Worm (Caenorhabditis elegans) whole organism, early embryonic: ENCODE results near the gene T25E4.1.
A peak's percentile ranks its signal among the peaks of the same experiment; 100 is the strongest.

Experiments
- B0310.2 ChIP-seq: sonication (generic microtip); optimal IDR thresholded peaks from 2 replicates; lab custom pipeline; 2016; ENCODE audit warnings: mild to moderate bottlenecking, missing genetic modification characterization, missing compliant biosample characterization
- F13C5.2 ChIP-seq: sonication (generic microtip); optimal IDR thresholded peaks from 2 replicates; lab custom pipeline; 2017; ENCODE audit warnings: mild to moderate bottlenecking, missing genetic modification characterization, inconsistent platforms, missing compliant biosample characterization
- aly-1 ChIP-seq: sonication (generic microtip); optimal IDR thresholded peaks from 2 replicates; lab custom pipeline; 2016; ENCODE audit warnings: missing genetic modification characterization, missing compliant biosample characterization
- ama-1 ChIP-seq: fragments of 150-350 bp; optimal IDR thresholded peaks from 2 replicates; lab custom pipeline; 2014
- ceh-13 ChIP-seq: fragments of 200-800 bp; sonication (Bioruptor generic); optimal IDR thresholded peaks from 2 replicates; lab custom pipeline; 2018; ENCODE audit warnings: mild to moderate bottlenecking, missing genetic modification characterization, missing compliant biosample characterization
- ceh-36 ChIP-seq: sonication (generic microtip); optimal IDR thresholded peaks from 2 replicates; lab custom pipeline; 2016; ENCODE audit warnings: missing genetic modification characterization, inconsistent platforms, missing compliant biosample characterization
- ets-7 ChIP-seq: sonication (generic microtip); optimal IDR thresholded peaks from 2 replicates; lab custom pipeline; 2016; ENCODE audit warnings: missing genotype, missing genetic modification characterization, missing compliant biosample characterization
- flt-1 ChIP-seq: fragments of 200-800 bp; sonication (Bioruptor generic); IDR thresholded peaks from 2 replicates; pipeline ENCODE4 v1.3.6; 2022; ENCODE audit warnings: missing genetic modification characterization, missing compliant biosample characterization
- hmbx-1 ChIP-seq: sonication (generic microtip); optimal IDR thresholded peaks from 2 replicates; lab custom pipeline; 2016; ENCODE audit warnings: mild to moderate bottlenecking, missing genetic modification characterization, missing compliant biosample characterization
- hmg-4 ChIP-seq: fragments of 200-800 bp; sonication (Bioruptor generic); optimal IDR thresholded peaks from 2 replicates; lab custom pipeline; 2018; ENCODE audit warnings: mild to moderate bottlenecking, missing genetic modification characterization, missing compliant biosample characterization
- hnd-1 ChIP-seq: sonication (generic microtip); optimal IDR thresholded peaks from 2 replicates; lab custom pipeline; 2016; ENCODE audit warnings: missing genetic modification characterization, missing compliant biosample characterization
- pes-1 ChIP-seq: fragments of 200-800 bp; sonication (Bioruptor generic); IDR thresholded peaks from 2 replicates; pipeline ENCODE4 v1.3.6; 2022; ENCODE audit warnings: missing genetic modification reagents, missing genetic modification characterization, missing compliant biosample characterization
- scrt-1 ChIP-seq: fragments of 200-800 bp; sonication (Bioruptor generic); IDR thresholded peaks from 2 replicates; pipeline ENCODE4 v1.3.6; 2022; ENCODE audit warnings: missing genetic modification characterization, missing compliant biosample characterization
- sea-1 ChIP-seq: fragments of 200-800 bp; sonication (Bioruptor generic); conservative IDR thresholded peaks from 2 replicates; pipeline ENCODE4 v1.3.6; 2022; ENCODE audit warnings: missing genetic modification characterization, missing compliant biosample characterization
- tbx-11 ChIP-seq: fragments of 200-800 bp; sonication (Bioruptor generic); IDR thresholded peaks from 2 replicates; pipeline ENCODE4 v1.3.6; 2022; ENCODE audit warnings: missing genetic modification characterization, missing compliant biosample characterization
- tbx-37 ChIP-seq: fragments of 200-800 bp; sonication (Bioruptor generic); conservative IDR thresholded peaks from 2 replicates; pipeline ENCODE4 v1.3.6; 2022; ENCODE audit warnings: missing genetic modification reagents, missing genetic modification characterization, missing compliant biosample characterization
- tra-4 ChIP-seq: sonication (generic microtip); optimal IDR thresholded peaks from 2 replicates; lab custom pipeline; 2017; ENCODE audit warnings: missing genetic modification characterization, missing compliant biosample characterization

T25E4.1 gene

ce11 chrII:5554788-5555187 lies 23.3 kb upstream of the T25E4.1 start:
- TF ChIP-seq F13C5.2 (tag; lab: Kevin White, UChicago), result no peak
- no peak for TF ChIP-seq ceh-13 (GFP tag; lab: Kevin White, UChicago)
- no peak for TF ChIP-seq ceh-36 (tag; lab: Kevin White, UChicago)
- no peak for TF ChIP-seq sea-1 (GFP tag; lab: Robert Waterston, UW)
- no peak for TF ChIP-seq hnd-1 (tag; lab: Kevin White, UChicago)
- no peak for TF ChIP-seq tra-4
- TF ChIP-seq ama-1 (lab: Kevin White, UChicago), result no peak
- TF ChIP-seq flt-1 (GFP tag; lab: Robert Waterston, UW), result no peak
- no peak for TF ChIP-seq ets-7 (tag; lab: Kevin White, UChicago)
- no peak for TF ChIP-seq scrt-1 (GFP tag; lab: Robert Waterston, UW)
- TF ChIP-seq hmg-4 (GFP tag; lab: Kevin White, UChicago), result no peak
- no peak for TF ChIP-seq B0310.2
- TF ChIP-seq aly-1 (tag; lab: Kevin White, UChicago), result no peak

DNA sequence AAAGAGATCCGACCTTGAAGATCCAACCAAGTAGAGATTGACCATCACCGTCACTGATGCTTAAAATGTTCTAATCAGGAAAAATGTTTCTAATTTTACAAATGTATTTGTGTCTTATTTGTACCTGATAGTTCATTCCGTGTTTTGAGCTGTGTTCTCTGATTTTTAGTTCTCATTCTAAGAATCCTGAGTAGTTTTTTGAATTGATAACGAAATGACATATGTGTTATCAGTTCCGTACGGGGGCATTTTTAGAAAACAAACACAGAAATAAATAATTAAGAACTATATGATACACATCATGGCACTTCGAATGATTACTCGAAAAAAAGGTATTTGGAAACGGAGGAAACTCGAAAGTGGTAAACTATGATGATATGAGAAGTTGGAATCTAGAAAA lies 22.6 kb upstream of the T25E4.1 start:
- TF ChIP-seq flt-1 (GFP tag; lab: Robert Waterston, UW) (no peak), ceh-13 (GFP tag; lab: Kevin White, UChicago) (no peak), tra-4 (no peak), B0310.2 (no peak), ceh-36 (tag; lab: Kevin White, UChicago) (no peak), sea-1 (GFP tag; lab: Robert Waterston, UW) (no peak), tbx-37 (GFP tag; lab: Robert Waterston, UW) (no peak), aly-1 (tag; lab: Kevin White, UChicago) (no peak), ets-7 (tag; lab: Kevin White, UChicago) (no peak), hnd-1 (tag; lab: Kevin White, UChicago) (no peak), hmg-4 (GFP tag; lab: Kevin White, UChicago) (no peak), hmbx-1 (tag; lab: Kevin White, UChicago) (no peak), pes-1 (GFP tag; lab: Robert Waterston, UW) (no peak), tbx-11 (GFP tag; lab: Robert Waterston, UW) (no peak), ama-1 (lab: Kevin White, UChicago) (no peak), F13C5.2 (tag; lab: Kevin White, UChicago) (no peak), scrt-1 (GFP tag; lab: Robert Waterston, UW) (no peak)

DNA sequence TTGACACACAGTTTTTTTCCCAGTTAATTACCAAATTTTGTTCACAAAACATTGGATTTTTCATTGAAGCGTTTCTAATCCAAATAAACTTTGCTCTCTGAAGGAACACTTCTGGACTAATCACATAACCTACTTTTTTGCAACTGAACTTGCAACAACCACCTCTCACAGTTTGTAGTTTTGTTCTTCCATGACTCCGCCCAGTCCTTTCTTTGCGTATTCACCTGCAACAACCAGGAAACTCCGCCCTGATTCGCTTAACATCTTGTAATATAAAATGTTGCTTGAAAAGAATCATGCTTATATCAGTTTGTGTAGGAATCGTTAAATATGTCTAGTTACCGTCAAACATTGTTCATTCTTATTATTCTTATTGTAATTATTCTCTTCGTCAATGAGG lies 21.7 kb upstream of the T25E4.1 start, which contains the start of gene ins-11:
ins-11 (plus strand) TSS at position 301 of the 400 bp plus-strand sequence.
- TF ChIP-seq tbx-37 (GFP tag; lab: Robert Waterston, UW) (no peak), aly-1 (tag; lab: Kevin White, UChicago) (no peak), flt-1 (GFP tag; lab: Robert Waterston, UW) (no peak), sea-1 (GFP tag; lab: Robert Waterston, UW) (no peak), hmbx-1 (tag; lab: Kevin White, UChicago) (no peak), hmg-4 (GFP tag; lab: Kevin White, UChicago) (no peak), tra-4 (no peak), tbx-11 (GFP tag; lab: Robert Waterston, UW) (no peak), ama-1 (lab: Kevin White, UChicago) (no peak), B0310.2 (no peak)

ce11 chrII:5557134-5557533 lies 21.0 kb upstream of the T25E4.1 start:
- no peak for TF ChIP-seq sea-1 (GFP tag; lab: Robert Waterston, UW)
- no peak for TF ChIP-seq B0310.2
- TF ChIP-seq ceh-36 (tag; lab: Kevin White, UChicago), result no peak
- no peak for TF ChIP-seq hnd-1 (tag; lab: Kevin White, UChicago)
- no peak for TF ChIP-seq ama-1 (lab: Kevin White, UChicago)
- no peak for TF ChIP-seq tbx-11 (GFP tag; lab: Robert Waterston, UW)
- no peak for TF ChIP-seq aly-1 (tag; lab: Kevin White, UChicago)
- no peak for TF ChIP-seq scrt-1 (GFP tag; lab: Robert Waterston, UW)
- TF ChIP-seq tra-4, result no peak
- no peak for TF ChIP-seq hmg-4 (GFP tag; lab: Kevin White, UChicago)
- no peak for TF ChIP-seq tbx-37 (GFP tag; lab: Robert Waterston, UW)
- TF ChIP-seq F13C5.2 (tag; lab: Kevin White, UChicago), result no peak
- no peak for TF ChIP-seq flt-1 (GFP tag; lab: Robert Waterston, UW)
- TF ChIP-seq pes-1 (GFP tag; lab: Robert Waterston, UW), result no peak

DNA sequence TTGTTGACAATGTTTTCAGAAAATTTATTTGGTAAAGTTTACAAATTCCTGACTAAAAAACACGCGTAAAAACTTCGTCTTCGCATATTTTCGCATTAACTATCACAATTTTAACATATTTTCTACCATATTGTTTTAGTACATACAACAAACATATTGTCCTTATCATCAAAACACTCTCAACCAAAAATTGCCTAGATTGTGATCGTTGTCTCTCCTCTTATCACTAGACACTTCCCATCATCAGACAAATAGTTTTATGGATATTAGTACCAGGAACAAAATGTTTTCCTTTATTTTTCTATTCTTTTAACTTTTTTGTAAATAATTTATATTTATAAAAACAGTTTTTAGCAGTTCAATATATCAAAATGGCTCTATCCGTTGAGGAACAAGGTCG lies 16.7 kb upstream of the T25E4.1 start, which contains the start of gene C17C3.3:
C17C3.3 (plus strand) TSS at position 346 of the 400 bp plus-strand sequence.
- TF ChIP-seq ceh-36 (tag; lab: Kevin White, UChicago) (no peak), sea-1 (GFP tag; lab: Robert Waterston, UW) (no peak), ets-7 (tag; lab: Kevin White, UChicago) (no peak), ceh-13 (GFP tag; lab: Kevin White, UChicago) (no peak), flt-1 (GFP tag; lab: Robert Waterston, UW) (no peak), tbx-11 (GFP tag; lab: Robert Waterston, UW) (no peak), scrt-1 (GFP tag; lab: Robert Waterston, UW) (no peak), hmg-4 (GFP tag; lab: Kevin White, UChicago) (no peak), hnd-1 (tag; lab: Kevin White, UChicago) (no peak), aly-1 (tag; lab: Kevin White, UChicago) (no peak)

ce11 chrII:5565082-5565623 lies 13.0 kb upstream of the T25E4.1 start:
- TF ChIP-seq B0310.2, result no peak
- TF ChIP-seq aly-1 (tag; lab: Kevin White, UChicago), result no peak
- 0 out of 2 replicates have a peak, but pooled peaks have one; percentile 23 for TF ChIP-seq sea-1 (GFP tag; lab: Robert Waterston, UW)

- TF ChIP-seq flt-1 (GFP tag; lab: Robert Waterston, UW) (no peak), ceh-13 (GFP tag; lab: Kevin White, UChicago) (no peak), tra-4 (no peak), hmg-4 (GFP tag; lab: Kevin White, UChicago) (no peak), scrt-1 (GFP tag; lab: Robert Waterston, UW) (no peak), pes-1 (GFP tag; lab: Robert Waterston, UW) (no peak), F13C5.2 (tag; lab: Kevin White, UChicago) (no peak), ets-7 (tag; lab: Kevin White, UChicago) (no peak), hmbx-1 (tag; lab: Kevin White, UChicago) (no peak), tbx-37 (GFP tag; lab: Robert Waterston, UW) (no peak), sea-1 (GFP tag; lab: Robert Waterston, UW) (no peak), B0310.2 (no peak), ceh-36 (tag; lab: Kevin White, UChicago) (no peak), ama-1 (lab: Kevin White, UChicago) (no peak), tbx-11 (GFP tag; lab: Robert Waterston, UW) (no peak), aly-1 (tag; lab: Kevin White, UChicago) (no peak)
Measured at ce11 chrII:5570272-5570671, 7.9 kb upstream of the T25E4.1 start, which contains the start of the genes C17C3.1 and C17C3.15. C17C3.1 (plus strand) TSS chrII:5570572. C17C3.15 (plus strand) TSS chrII:5570654.
